Worm (Caenorhabditis elegans) whole organism, young adult: ENCODE results near the gene fat-1.
A peak's percentile ranks its signal among the peaks of the same experiment; 100 is the strongest.

Experiments
- B0336.3 ChIP-seq: fragments of 200-800 bp; sonication (Bioruptor generic); IDR thresholded peaks from 2 replicates; pipeline ENCODE4 v1.3.6; 2022; ENCODE audit warnings: missing genetic modification characterization, missing compliant biosample characterization
- C06A6.2 ChIP-seq: fragments of 200-800 bp; sonication (Bioruptor generic); conservative IDR thresholded peaks from 2 replicates; pipeline ENCODE4 v1.3.6; 2022; ENCODE audit warnings: missing genetic modification characterization, missing compliant biosample characterization
- C17E4.6 ChIP-seq: fragments of 200-800 bp; sonication (Bioruptor generic); IDR thresholded peaks from 2 replicates; pipeline ENCODE4 v1.3.6; 2022; ENCODE audit warnings: missing genetic modification reagents, missing genetic modification characterization, missing compliant biosample characterization
- F23B12.7 ChIP-seq: sonication (generic microtip); optimal IDR thresholded peaks from 2 replicates; lab custom pipeline; 2017; ENCODE audit warnings: missing genetic modification characterization, mild to moderate bottlenecking, missing compliant biosample characterization, antibody characterized with exemption, moderate library complexity; ENCODE audit not compliant: insufficient read depth
- Y53G8AR.9 ChIP-seq: fragments of 200-800 bp; sonication (Bioruptor generic); conservative IDR thresholded peaks from 2 replicates; pipeline ENCODE4 v1.3.6; 2022; ENCODE audit warnings: missing genetic modification reagents, missing genetic modification characterization, missing compliant biosample characterization
- ZK185.1 ChIP-seq: sonication (generic microtip); optimal IDR thresholded peaks from 2 replicates; lab custom pipeline; 2016; ENCODE audit warnings: mild to moderate bottlenecking, missing genetic modification characterization, missing compliant biosample characterization; ENCODE audit not compliant: poor library complexity, severe bottlenecking
- ama-1 ChIP-seq, 3 experiments: fragments of 150-350 bp in 1 of 3; sonication (generic microtip) in 2 of 3; optimal IDR thresholded peaks; 2 replicates each; lab custom pipeline; 2014 to 2018; ENCODE audit warnings: missing biosample characterization in 2 of 3, missing genetic modification characterization in 2 of 3, missing genetic modification reagents in 2 of 3
- atf-7 ChIP-seq: sonication (generic microtip); optimal IDR thresholded peaks from 2 replicates; lab custom pipeline; 2017; ENCODE audit warnings: mild to moderate bottlenecking, missing genetic modification characterization, missing compliant biosample characterization
- attf-6 ChIP-seq: fragments of 200-800 bp; sonication (Bioruptor generic); IDR thresholded peaks from 2 replicates; pipeline ENCODE4 v1.3.6; 2022; ENCODE audit warnings: missing genetic modification reagents, missing genetic modification characterization, missing compliant biosample characterization
- bed-1 ChIP-seq: fragments of 200-800 bp; sonication (Bioruptor generic); IDR thresholded peaks from 2 replicates; pipeline ENCODE4 v1.3.6; 2022; ENCODE audit warnings: missing genetic modification reagents, missing genetic modification characterization, missing compliant biosample characterization
- cebp-1 ChIP-seq, 2 experiments: fragments of 200-800 bp in 1 of 2; sonication (Bioruptor generic) in 1 of 2; sonication (generic microtip) in 1 of 2; IDR thresholded peaks in 1 of 2; optimal IDR thresholded peaks in 1 of 2; 2 replicates each; pipeline versions ENCODE4 v1.3.6 to Lab custom; 2017 to 2022; ENCODE audit warnings: missing compliant biosample characterization in 2 of 2, missing genetic modification characterization in 2 of 2, mild to moderate bottlenecking in 1 of 2, missing genetic modification reagents in 1 of 2, moderate library complexity in 1 of 2
- cebp-2 ChIP-seq: fragments of 200-800 bp; sonication (Bioruptor generic); IDR thresholded peaks from 2 replicates; pipeline ENCODE4 v1.3.6; 2022; ENCODE audit warnings: missing genetic modification characterization, missing compliant biosample characterization
- chd-7 ChIP-seq: sonication (generic microtip); optimal IDR thresholded peaks from 2 replicates; lab custom pipeline; 2016; ENCODE audit warnings: mild to moderate bottlenecking, missing genetic modification characterization, moderate library complexity, missing compliant biosample characterization
- dox-1 ChIP-seq: fragments of 200-800 bp; sonication (Bioruptor generic); IDR thresholded peaks from 2 replicates; pipeline ENCODE4 v1.3.6; 2022; ENCODE audit warnings: missing genetic modification reagents, missing genetic modification characterization, missing compliant biosample characterization
- egl-44 ChIP-seq: fragments of 200-800 bp; sonication (Bioruptor generic); IDR thresholded peaks from 2 replicates; pipeline ENCODE4 v1.3.6; 2022; ENCODE audit warnings: missing genetic modification reagents, missing genetic modification characterization, missing compliant biosample characterization
- hlh-12 ChIP-seq: sonication (generic microtip); optimal IDR thresholded peaks from 2 replicates; lab custom pipeline; 2016; ENCODE audit warnings: missing genetic modification characterization, missing compliant biosample characterization
- hmg-1.2 ChIP-seq: fragments of 200-800 bp; sonication (Bioruptor generic); IDR thresholded peaks from 2 replicates; pipeline ENCODE4 v1.3.6; 2022; ENCODE audit warnings: missing genetic modification reagents, missing genetic modification characterization, missing compliant biosample characterization
- let-607 ChIP-seq, 2 experiments: fragments of 200-800 bp in 1 of 2; sonication (Bioruptor generic) in 1 of 2; sonication (generic microtip) in 1 of 2; optimal IDR thresholded peaks; 2 replicates each; lab custom pipeline; 2016 to 2018; ENCODE audit warnings: mild to moderate bottlenecking in 2 of 2, missing compliant biosample characterization in 2 of 2, missing genetic modification characterization in 2 of 2, moderate library complexity in 2 of 2, missing genotype in 1 of 2
- lin-40 ChIP-seq: sonication (generic microtip); optimal IDR thresholded peaks from 2 replicates; lab custom pipeline; 2016; ENCODE audit warnings: missing genetic modification characterization, mild to moderate bottlenecking, missing compliant biosample characterization, missing genotype, missing genetic modification reagents
- lir-1 ChIP-seq: fragments of 200-800 bp; sonication (Bioruptor generic); conservative IDR thresholded peaks from 2 replicates; pipeline ENCODE4 v1.3.6; 2022; ENCODE audit warnings: missing genetic modification reagents, missing genetic modification characterization, missing compliant biosample characterization
- madf-10 ChIP-seq: sonication (generic microtip); optimal IDR thresholded peaks from 2 replicates; lab custom pipeline; 2016; ENCODE audit warnings: mild to moderate bottlenecking, missing genetic modification characterization, missing compliant biosample characterization
- mel-28 ChIP-seq: sonication (generic microtip); optimal IDR thresholded peaks from 2 replicates; lab custom pipeline; 2016; ENCODE audit warnings: borderline replicate concordance, mild to moderate bottlenecking, missing genetic modification characterization, missing compliant biosample characterization
- nfya-2 ChIP-seq: fragments of 200-800 bp; sonication (Bioruptor generic); IDR thresholded peaks from 2 replicates; pipeline ENCODE4 v1.3.6; 2022; ENCODE audit warnings: missing genetic modification reagents, missing genetic modification characterization, missing compliant biosample characterization
- nfyb-1 ChIP-seq: fragments of 200-800 bp; sonication (Bioruptor generic); IDR thresholded peaks from 2 replicates; pipeline ENCODE4 v1.3.6; 2022; ENCODE audit warnings: missing genetic modification reagents, missing genetic modification characterization, missing compliant biosample characterization
- nhr-120 ChIP-seq: fragments of 200-800 bp; sonication (Bioruptor generic); IDR thresholded peaks from 2 replicates; pipeline ENCODE4 v1.3.6; 2022; ENCODE audit warnings: missing genetic modification characterization, missing compliant biosample characterization
- nhr-27 ChIP-seq: fragments of 200-800 bp; sonication (Bioruptor generic); optimal IDR thresholded peaks from 2 replicates; lab custom pipeline; 2018; ENCODE audit warnings: mild to moderate bottlenecking, missing genetic modification characterization, moderate library complexity, missing compliant biosample characterization
- nhr-80 ChIP-seq: sonication (generic microtip); optimal IDR thresholded peaks from 2 replicates; lab custom pipeline; 2016; ENCODE audit warnings: missing genetic modification characterization, missing compliant biosample characterization
- nhr-90 ChIP-seq: sonication (generic microtip); optimal IDR thresholded peaks from 2 replicates; lab custom pipeline; 2016; ENCODE audit warnings: missing genotype, mild to moderate bottlenecking, missing genetic modification characterization, missing compliant biosample characterization
- pbrm-1 ChIP-seq: fragments of 200-800 bp; sonication (Bioruptor generic); IDR thresholded peaks from 2 replicates; pipeline ENCODE4 v1.3.6; 2022; ENCODE audit warnings: missing genetic modification reagents, missing genetic modification characterization, missing compliant biosample characterization
- pha-4 ChIP-seq: fragments of 150-350 bp; sonication (generic microtip); optimal IDR thresholded peaks from 2 replicates; lab custom pipeline; 2014; ENCODE audit warnings: missing biosample characterization, missing genetic modification reagents, missing genetic modification characterization
- rec-8 ChIP-seq, 2 experiments: sonication (generic microtip); optimal IDR thresholded peaks; 2 replicates each; lab custom pipeline; 2016; ENCODE audit warnings: mild to moderate bottlenecking in 2 of 2, missing genetic modification characterization in 2 of 2, missing genetic modification reagents in 2 of 2, missing genotype in 2 of 2, missing biosample characterization in 1 of 2, missing compliant biosample characterization in 1 of 2, moderate library complexity in 1 of 2
- rpc-1 ChIP-seq, 2 experiments: fragments of 150-350 bp in 1 of 2; sonication (generic microtip) in 1 of 2; optimal IDR thresholded peaks; 2 replicates each; lab custom pipeline; 2014 to 2018; ENCODE audit warnings: missing biosample characterization in 1 of 2, missing genetic modification characterization in 1 of 2, missing genetic modification reagents in 1 of 2, missing genotype in 1 of 2
- snpc-1.3 ChIP-seq: sonication (generic microtip); optimal IDR thresholded peaks from 2 replicates; lab custom pipeline; 2017; ENCODE audit warnings: missing genetic modification characterization, mild to moderate bottlenecking, missing compliant biosample characterization, antibody characterized with exemption, moderate library complexity, missing genotype, missing genetic modification reagents; ENCODE audit not compliant: insufficient read depth
- snpc-4 ChIP-seq, 5 experiments: fragments of 150-350 bp in 1 of 5; sonication (generic microtip) in 4 of 5; optimal IDR thresholded peaks; 2 replicates each; lab custom pipeline; 2014 to 2018; ENCODE audit warnings: missing genetic modification characterization in 5 of 5, missing biosample characterization in 3 of 5, antibody characterized with exemption in 2 of 5, mild to moderate bottlenecking in 2 of 5, missing compliant biosample characterization in 2 of 5, missing genotype in 2 of 5, moderate library complexity in 2 of 5, missing genetic modification reagents in 1 of 5
- tbp1 ChIP-seq: fragments of 200-800 bp; sonication (Bioruptor generic); optimal IDR thresholded peaks from 2 replicates; lab custom pipeline; 2018; ENCODE audit warnings: mild to moderate bottlenecking, missing genetic modification characterization, missing compliant biosample characterization
- tbx-9 ChIP-seq: sonication (generic microtip); optimal IDR thresholded peaks from 2 replicates; lab custom pipeline; 2016; ENCODE audit warnings: borderline replicate concordance, missing genetic modification characterization, inconsistent platforms, missing compliant biosample characterization
- tlf-1 ChIP-seq: fragments of 200-800 bp; sonication (Bioruptor generic); optimal IDR thresholded peaks from 2 replicates; lab custom pipeline; 2018; ENCODE audit warnings: mild to moderate bottlenecking, missing genetic modification characterization, missing compliant biosample characterization
- unc-62 ChIP-seq: fragments of 150-350 bp; optimal IDR thresholded peaks from 2 replicates; lab custom pipeline; 2014; ENCODE audit warnings: missing biosample characterization, missing genetic modification reagents, missing genetic modification characterization
- ztf-22 ChIP-seq: fragments of 200-800 bp; sonication (Bioruptor generic); optimal IDR thresholded peaks from 2 replicates; lab custom pipeline; 2018; ENCODE audit warnings: mild to moderate bottlenecking, missing genetic modification characterization, moderate library complexity, missing compliant biosample characterization
- ztf-26 ChIP-seq: sonication (generic microtip); optimal IDR thresholded peaks from 2 replicates; lab custom pipeline; 2017; ENCODE audit warnings: missing genetic modification characterization, missing compliant biosample characterization

Gene fat-1

ce11 chrIV:13314181-13314580 lies 1.3 kb upstream of the fat-1 start:
- TF ChIP-seq C06A6.2 (GFP tag; lab: Robert Waterston, UW): no peak
- TF ChIP-seq rpc-1 (optimal IDR thresholded peaks at IDR 0.05; lab: Kevin White, UChicago): no peak
- TF ChIP-seq rpc-1 (tag; optimal IDR thresholded peaks at IDR 0.05; lab: Kevin White, UChicago): no peak
- no peak for TF ChIP-seq ama-1 (optimal IDR thresholded peaks at IDR 0.05; lab: Kevin White, UChicago)
- TF ChIP-seq ama-1 (GFP tag; optimal IDR thresholded peaks at IDR 0.05; lab: Kevin White, UChicago): no peak
- peak; percentile 46 for TF ChIP-seq chd-7 (tag; lab: Kevin White, UChicago)
- no peak for TF ChIP-seq nfya-2
- no peak for TF ChIP-seq rec-8 (tag; optimal IDR thresholded peaks at IDR 0.05; lab: Kevin White, UChicago)
- no peak for TF ChIP-seq C17E4.6
- peak; percentile 95 for TF ChIP-seq nhr-80 (tag; lab: Kevin White, UChicago)
- no peak for TF ChIP-seq bed-1 (GFP tag; lab: Robert Waterston, UW)
- 0 out of 2 replicates have a peak, but pooled peaks have one; percentile 40 for TF ChIP-seq Y53G8AR.9 (GFP tag; lab: Robert Waterston, UW)
- TF ChIP-seq lir-1 (GFP tag; lab: Robert Waterston, UW): no peak
- peak in 1 of 2 experiments; percentile 8 for TF ChIP-seq let-607 (tag; optimal IDR thresholded peaks at IDR 0.05; lab: Kevin White, UChicago)
- no peak for TF ChIP-seq snpc-1.3 (tag; lab: Kevin White, UChicago)
- peak; percentile 91 for TF ChIP-seq pha-4 (tag; lab: Kevin White, UChicago)
- TF ChIP-seq atf-7 (tag; lab: Kevin White, UChicago): peak; percentile 53
- peak; percentile 38 for TF ChIP-seq tbp1 (GFP tag; lab: Kevin White, UChicago)
- TF ChIP-seq hlh-12 (tag; lab: Kevin White, UChicago): no peak
- TF ChIP-seq nhr-90: peak; percentile 16
- TF ChIP-seq cebp-2 (GFP tag; lab: Robert Waterston, UW): 0 out of 2 replicates have a peak, but pooled peaks have one; percentile 71
- no peak for TF ChIP-seq nhr-120
- TF ChIP-seq lin-40 (tag; lab: Kevin White, UChicago): peak; percentile 26
- TF ChIP-seq pbrm-1 (GFP tag; lab: Robert Waterston, UW): no peak
- no peak for TF ChIP-seq snpc-4 (GFP tag; optimal IDR thresholded peaks at IDR 0.05; lab: Kevin White, UChicago)
- TF ChIP-seq snpc-4 (tag; optimal IDR thresholded peaks at IDR 0.05; lab: Kevin White, UChicago): no peak
- TF ChIP-seq dox-1 (GFP tag; lab: Robert Waterston, UW): peak; percentile 59
- peak; percentile 3 for TF ChIP-seq ztf-26 (tag; lab: Kevin White, UChicago)
- TF ChIP-seq nfyb-1 (GFP tag; lab: Robert Waterston, UW): peak; percentile 74
- peak; percentile 51; the same call in 1 of the 2 replicates for TF ChIP-seq B0336.3 (GFP tag; lab: Robert Waterston, UW)
- TF ChIP-seq tbx-9 (tag; lab: Kevin White, UChicago): no peak
- TF ChIP-seq ZK185.1 (tag; lab: Kevin White, UChicago): peak; percentile 28
- TF ChIP-seq unc-62 (GFP tag; lab: Kevin White, UChicago): peak; percentile 44
- 0 out of 2 replicates have a peak, but pooled peaks have one; percentile 39 for TF ChIP-seq egl-44
- TF ChIP-seq mel-28 (tag; lab: Kevin White, UChicago): no peak
- TF ChIP-seq ztf-22 (GFP tag; lab: Kevin White, UChicago): peak; percentile 27
- no peak for TF ChIP-seq attf-6
- no peak for TF ChIP-seq cebp-1 (GFP tag; IDR thresholded peaks at IDR 0.05; lab: Robert Waterston, UW)
- TF ChIP-seq cebp-1 (tag; optimal IDR thresholded peaks at IDR 0.05; lab: Kevin White, UChicago): peak; percentile 37
- no peak for TF ChIP-seq nhr-27
- TF ChIP-seq hmg-1.2 (GFP tag; lab: Robert Waterston, UW): peak; percentile 13; the same call in 1 of the 2 replicates
- peak; percentile 22 for TF ChIP-seq madf-10 (tag; lab: Kevin White, UChicago)
- TF ChIP-seq tlf-1 (GFP tag; lab: Kevin White, UChicago): no peak
- peak; percentile 8 for TF ChIP-seq F23B12.7 (tag; lab: Kevin White, UChicago)
